Fruit fly (Drosophila melanogaster) whole organism, adult: ENCODE data around the gene tsl.

Experiments
- CG5204 ChIP-seq: fragments of 200-800 bp; sonication (Bioruptor generic); optimal IDR thresholded peaks from 2 replicates; lab custom pipeline; 2016; ENCODE audit warnings: missing biosample characterization, missing genetic modification characterization
- CG7101 ChIP-seq: fragments of 200-800 bp; sonication (Bioruptor generic); optimal IDR thresholded peaks from 2 replicates; lab custom pipeline; 2018; ENCODE audit warnings: missing biosample characterization, mild to moderate bottlenecking, missing genetic modification characterization, moderate library complexity
- Clk ChIP-seq: fragments of 200-800 bp; sonication (Bioruptor generic); optimal IDR thresholded peaks from 2 replicates; lab custom pipeline; 2017; ENCODE audit warnings: missing biosample characterization, missing genetic modification characterization
- bab1 ChIP-seq: fragments of 200-800 bp; sonication (Bioruptor generic); optimal IDR thresholded peaks from 3 replicates; lab custom pipeline; 2019; ENCODE audit warnings: missing biosample characterization, mild to moderate bottlenecking, missing genetic modification characterization, moderate library complexity
- kay ChIP-seq: fragments of 200-800 bp; sonication (Bioruptor generic); peaks from one replicate; lab custom pipeline; 2016; ENCODE audit warnings: missing biosample characterization, missing genetic modification characterization, borderline replicate concordance
- ovo ChIP-seq: fragments of 200-800 bp; sonication (Bioruptor generic); optimal IDR thresholded peaks from 2 replicates; lab custom pipeline; 2016; ENCODE audit warnings: missing biosample characterization, missing genetic modification characterization
- pad ChIP-seq: fragments of 200-800 bp; sonication (Bioruptor generic); optimal IDR thresholded peaks from 3 replicates; lab custom pipeline; 2017; ENCODE audit warnings: missing biosample characterization, missing genetic modification characterization, mild to moderate bottlenecking, moderate library complexity, missing genetic modification reagents
- tj ChIP-seq: fragments of 200-800 bp; sonication (Bioruptor generic); optimal IDR thresholded peaks from 3 replicates; lab custom pipeline; 2017; ENCODE audit warnings: missing biosample characterization, mild to moderate bottlenecking, missing genetic modification characterization, moderate library complexity

DNA sequence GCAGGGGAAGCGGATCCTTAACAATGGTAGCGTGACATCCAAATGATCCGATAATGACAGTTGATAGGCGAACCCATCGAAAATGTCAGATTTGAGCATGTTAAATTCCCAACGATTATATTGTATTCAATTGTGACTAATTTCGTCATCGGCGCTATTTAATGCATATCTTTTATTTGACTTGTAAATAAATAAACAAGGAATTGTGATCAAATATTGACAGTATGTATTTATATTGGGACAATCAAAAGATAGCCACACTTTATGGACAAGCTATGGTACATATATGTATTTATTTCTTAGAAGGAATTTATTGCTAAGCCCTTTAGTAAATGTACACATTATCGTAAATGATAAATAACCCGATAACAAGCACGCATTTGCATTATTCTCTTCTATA, 42.8 kb upstream of the tsl start:
- TF ChIP-seq ovo = no peak
- peak; percentile 30 for TF ChIP-seq CG7101 (tag; lab: Kevin White, UChicago)
- TF ChIP-seq tj (GFP tag; lab: Kevin White, UChicago) = no peak
- no peak for TF ChIP-seq kay
- TF ChIP-seq pad = no peak
- TF ChIP-seq bab1 (GFP tag; lab: Kevin White, UChicago) = no peak
- no peak for TF ChIP-seq Clk (GFP tag; lab: Kevin White, UChicago)
- no peak for TF ChIP-seq CG5204 (GFP tag; lab: Kevin White, UChicago)
